Fruit fly (Drosophila melanogaster) whole organism, adult: ENCODE results near the gene cv.

Experiments used
- CG12768 ChIP-seq: fragments of 200-800 bp; sonication (Bioruptor generic); optimal IDR thresholded peaks from 2 replicates; lab custom pipeline; 2017; ENCODE audit warnings: missing biosample characterization, missing genetic modification characterization, mild to moderate bottlenecking, moderate library complexity, missing genetic modification reagents
- CG1620 ChIP-seq: fragments of 200-800 bp; sonication (Bioruptor generic); optimal IDR thresholded peaks from 2 replicates; lab custom pipeline; 2016; ENCODE audit warnings: missing biosample characterization, missing genetic modification characterization
- CG7045 ChIP-seq: fragments of 200-800 bp; sonication (Bioruptor generic); optimal IDR thresholded peaks from 2 replicates; lab custom pipeline; 2017; ENCODE audit warnings: missing biosample characterization, mild to moderate bottlenecking, missing genetic modification characterization
- Crg-1 ChIP-seq: fragments of 200-800 bp; sonication (Bioruptor generic); optimal IDR thresholded peaks from 2 replicates; lab custom pipeline; 2016; ENCODE audit warnings: missing biosample characterization, missing genetic modification characterization
- Hr96 ChIP-seq: fragments of 200-800 bp; sonication (Bioruptor generic); optimal IDR thresholded peaks from 2 replicates; lab custom pipeline; 2016; ENCODE audit warnings: missing biosample characterization, missing genetic modification characterization
- cnc ChIP-seq, 2 experiments: fragments of >200 bp; optimal IDR thresholded peaks; 2 replicates each; lab custom pipeline; 2017
- pad ChIP-seq: fragments of 200-800 bp; sonication (Bioruptor generic); optimal IDR thresholded peaks from 3 replicates; lab custom pipeline; 2017; ENCODE audit warnings: missing biosample characterization, missing genetic modification characterization, mild to moderate bottlenecking, moderate library complexity, missing genetic modification reagents

DNA sequence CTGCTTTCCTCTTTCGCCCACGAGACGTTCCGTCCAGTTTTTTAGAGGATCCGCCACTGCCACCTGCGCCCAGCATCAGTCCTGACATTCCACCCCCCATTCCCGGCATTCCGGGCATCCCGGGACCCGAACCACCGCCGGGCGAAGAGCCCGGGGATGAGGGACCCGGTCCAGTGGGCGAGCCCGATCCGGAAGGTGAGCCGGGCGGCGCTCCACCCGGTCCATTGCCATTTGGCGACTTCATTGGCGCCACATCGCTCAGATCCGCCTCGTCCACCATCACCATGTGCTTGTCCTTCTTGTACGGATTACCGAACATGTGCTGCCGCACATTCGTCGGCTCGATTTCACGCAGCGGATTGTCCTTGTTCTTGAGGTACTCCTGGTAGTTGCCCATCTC, 51.8 kb downstream of the cv start:
- TF ChIP-seq Crg-1 (GFP tag; lab: Kevin White, UChicago) (no peak), cnc (optimal IDR thresholded peaks at IDR 0.05; lab: Kevin White, UChicago) (no peak), CG7045 (GFP tag; lab: Kevin White, UChicago) (no peak), pad (no peak), CG12768 (no peak), Hr96 (GFP tag; lab: Kevin White, UChicago) (no peak), CG1620 (GFP tag; lab: Kevin White, UChicago) (no peak)
